Worm (Caenorhabditis elegans) whole organism, early embryonic: ENCODE measurements around the gene F17E9.16.

ENCODE experiments used
- aly-1 ChIP-seq: sonication (generic microtip); optimal IDR thresholded peaks from 2 replicates; lab custom pipeline; 2016; ENCODE audit warnings: missing genetic modification characterization, missing compliant biosample characterization
- ama-1 ChIP-seq: fragments of 150-350 bp; optimal IDR thresholded peaks from 2 replicates; lab custom pipeline; 2014
- ceh-13 ChIP-seq: fragments of 200-800 bp; sonication (Bioruptor generic); optimal IDR thresholded peaks from 2 replicates; lab custom pipeline; 2018; ENCODE audit warnings: mild to moderate bottlenecking, missing genetic modification characterization, missing compliant biosample characterization
- ceh-36 ChIP-seq: sonication (generic microtip); optimal IDR thresholded peaks from 2 replicates; lab custom pipeline; 2016; ENCODE audit warnings: missing genetic modification characterization, inconsistent platforms, missing compliant biosample characterization
- ets-7 ChIP-seq: sonication (generic microtip); optimal IDR thresholded peaks from 2 replicates; lab custom pipeline; 2016; ENCODE audit warnings: missing genotype, missing genetic modification characterization, missing compliant biosample characterization
- flt-1 ChIP-seq: fragments of 200-800 bp; sonication (Bioruptor generic); IDR thresholded peaks from 2 replicates; pipeline ENCODE4 v1.3.6; 2022; ENCODE audit warnings: missing genetic modification characterization, missing compliant biosample characterization
- hmg-4 ChIP-seq: fragments of 200-800 bp; sonication (Bioruptor generic); optimal IDR thresholded peaks from 2 replicates; lab custom pipeline; 2018; ENCODE audit warnings: mild to moderate bottlenecking, missing genetic modification characterization, missing compliant biosample characterization
- hnd-1 ChIP-seq: sonication (generic microtip); optimal IDR thresholded peaks from 2 replicates; lab custom pipeline; 2016; ENCODE audit warnings: missing genetic modification characterization, missing compliant biosample characterization
- pes-1 ChIP-seq: fragments of 200-800 bp; sonication (Bioruptor generic); IDR thresholded peaks from 2 replicates; pipeline ENCODE4 v1.3.6; 2022; ENCODE audit warnings: missing genetic modification reagents, missing genetic modification characterization, missing compliant biosample characterization
- sea-1 ChIP-seq: fragments of 200-800 bp; sonication (Bioruptor generic); conservative IDR thresholded peaks from 2 replicates; pipeline ENCODE4 v1.3.6; 2022; ENCODE audit warnings: missing genetic modification characterization, missing compliant biosample characterization
- tbx-11 ChIP-seq: fragments of 200-800 bp; sonication (Bioruptor generic); IDR thresholded peaks from 2 replicates; pipeline ENCODE4 v1.3.6; 2022; ENCODE audit warnings: missing genetic modification characterization, missing compliant biosample characterization
- tbx-37 ChIP-seq: fragments of 200-800 bp; sonication (Bioruptor generic); conservative IDR thresholded peaks from 2 replicates; pipeline ENCODE4 v1.3.6; 2022; ENCODE audit warnings: missing genetic modification reagents, missing genetic modification characterization, missing compliant biosample characterization
- tra-4 ChIP-seq: sonication (generic microtip); optimal IDR thresholded peaks from 2 replicates; lab custom pipeline; 2017; ENCODE audit warnings: missing genetic modification characterization, missing compliant biosample characterization

- TF ChIP-seq ama-1 (no peak), ceh-13 (GFP tag; lab: Kevin White, UChicago) (no peak), tbx-11 (GFP tag; lab: Robert Waterston, UW) (no peak), hmg-4 (GFP tag; lab: Kevin White, UChicago) (no peak), flt-1 (GFP tag; lab: Robert Waterston, UW) (no peak), sea-1 (GFP tag; lab: Robert Waterston, UW) (no peak), pes-1 (GFP tag; lab: Robert Waterston, UW) (no peak), hnd-1 (tag; lab: Kevin White, UChicago) (no peak), tra-4 (tag; lab: Kevin White, UChicago) (no peak), tbx-37 (GFP tag; lab: Robert Waterston, UW) (no peak), aly-1 (tag; lab: Kevin White, UChicago) (no peak), ets-7 (tag; lab: Kevin White, UChicago) (no peak), ceh-36 (tag; lab: Kevin White, UChicago) (no peak)
These were observed 15.8 kb downstream of the F17E9.16 start for ce11 chrIV:8367887-8368286.
